Worm (Caenorhabditis elegans): Measurements from ENCODE around the gene acox-1.6.

DNA sequence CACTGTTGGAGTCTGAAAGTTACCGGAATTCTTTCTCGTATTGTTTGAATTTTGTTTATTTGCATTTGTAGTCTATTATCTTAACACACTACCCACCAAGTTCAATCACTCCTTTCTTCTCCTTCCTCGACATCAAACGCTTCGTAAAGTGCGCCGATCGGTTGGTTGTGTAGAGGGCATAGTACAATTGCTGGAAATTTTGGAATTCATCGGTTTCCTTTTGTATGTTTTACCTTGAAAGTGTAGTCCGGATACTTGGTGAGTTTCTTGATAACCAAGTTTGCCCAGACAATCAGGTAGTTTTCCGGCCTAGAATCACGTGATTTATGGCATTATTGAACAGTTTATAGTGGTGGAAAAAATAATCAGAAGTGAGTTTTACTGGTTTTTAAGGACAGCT, 8.2 kb upstream of the acox-1.6 start:
- no peak for TF ChIP-seq tbx-2 (tag; optimal IDR thresholded peaks at IDR 0.05)
- TF ChIP-seq pha-4 (tag; optimal IDR thresholded peaks at IDR 0.05), result no peak
- no peak for TF ChIP-seq ceh-2 (tag; optimal IDR thresholded peaks at IDR 0.05)

Measured in whole organism, late embryonic.